Worm (Caenorhabditis elegans) whole organism, L2 larva: Measurements from ENCODE around the gene K09E2.1.

Source experiments
- R02D3.7 ChIP-seq: fragments of 150-350 bp; optimal IDR thresholded peaks from 2 replicates; lab custom pipeline; 2014; ENCODE audit warnings: missing biosample characterization, missing genetic modification characterization
- alr-1 ChIP-seq: fragments of 150-350 bp; optimal IDR thresholded peaks from 2 replicates; lab custom pipeline; 2014; ENCODE audit warnings: missing biosample characterization, missing genetic modification characterization
- aly-2 ChIP-seq: fragments of 150-350 bp; optimal IDR thresholded peaks from 2 replicates; lab custom pipeline; 2014; ENCODE audit warnings: missing biosample characterization, missing genetic modification characterization
- elt-3 ChIP-seq: sonication (generic microtip); optimal IDR thresholded peaks from 2 replicates; lab custom pipeline; 2017; ENCODE audit warnings: missing biosample characterization, missing genetic modification characterization
- nhr-11 ChIP-seq: fragments of 150-350 bp; optimal IDR thresholded peaks from 2 replicates; lab custom pipeline; 2014; ENCODE audit warnings: missing biosample characterization, missing genetic modification characterization
- nhr-25 ChIP-seq: fragments of 150-350 bp; sonication (generic microtip); optimal IDR thresholded peaks from 3 replicates; lab custom pipeline; 2014; ENCODE audit warnings: missing biosample characterization, missing genetic modification characterization
- nhr-6 ChIP-seq: fragments of 150-350 bp; optimal IDR thresholded peaks from 2 replicates; lab custom pipeline; 2014; ENCODE audit warnings: missing biosample characterization, missing genetic modification characterization
- nhr-77 ChIP-seq: fragments of 150-350 bp; optimal IDR thresholded peaks from 2 replicates; lab custom pipeline; 2014; ENCODE audit warnings: missing biosample characterization, missing genetic modification characterization
- snpc-4 ChIP-seq: fragments of 150-350 bp; optimal IDR thresholded peaks from 2 replicates; lab custom pipeline; 2014; ENCODE audit warnings: missing biosample characterization, missing genetic modification characterization
- unc-62 ChIP-seq: fragments of 150-350 bp; optimal IDR thresholded peaks from 2 replicates; lab custom pipeline; 2014; ENCODE audit warnings: missing biosample characterization, missing genetic modification reagents, missing genetic modification characterization
- ztf-11 ChIP-seq: sonication (generic microtip); optimal IDR thresholded peaks from 2 replicates; lab custom pipeline; 2017; ENCODE audit warnings: missing biosample characterization, missing genetic modification characterization

ce11 chrX:8660909-8661308, 20.8 kb upstream of the K09E2.1 start:
- TF ChIP-seq ztf-11 (tag; lab: Kevin White, UChicago) (no peak), nhr-11 (tag; lab: Kevin White, UChicago) (no peak), R02D3.7 (no peak), nhr-77 (tag; lab: Kevin White, UChicago) (no peak), nhr-25 (tag; lab: Kevin White, UChicago) (no peak), alr-1 (tag; lab: Kevin White, UChicago) (no peak), aly-2 (tag; lab: Kevin White, UChicago) (no peak), unc-62 (GFP tag; lab: Kevin White, UChicago) (no peak), snpc-4 (tag; lab: Kevin White, UChicago) (no peak), nhr-6 (tag; lab: Kevin White, UChicago) (no peak), elt-3 (no peak)
